Worm (Caenorhabditis elegans) whole organism, L4/young adult: ENCODE measurements around the gene perm-2.

Source experiments
- W03F9.2 ChIP-seq: fragments of 150-350 bp; optimal IDR thresholded peaks from 2 replicates; lab custom pipeline; 2014; ENCODE audit warnings: missing biosample characterization, missing genetic modification characterization
- him-1 ChIP-seq: sonication (generic microtip); optimal IDR thresholded peaks from 2 replicates; lab custom pipeline; 2016; ENCODE audit warnings: missing genotype, missing genetic modification reagents, missing genetic modification characterization, missing compliant biosample characterization

DNA sequence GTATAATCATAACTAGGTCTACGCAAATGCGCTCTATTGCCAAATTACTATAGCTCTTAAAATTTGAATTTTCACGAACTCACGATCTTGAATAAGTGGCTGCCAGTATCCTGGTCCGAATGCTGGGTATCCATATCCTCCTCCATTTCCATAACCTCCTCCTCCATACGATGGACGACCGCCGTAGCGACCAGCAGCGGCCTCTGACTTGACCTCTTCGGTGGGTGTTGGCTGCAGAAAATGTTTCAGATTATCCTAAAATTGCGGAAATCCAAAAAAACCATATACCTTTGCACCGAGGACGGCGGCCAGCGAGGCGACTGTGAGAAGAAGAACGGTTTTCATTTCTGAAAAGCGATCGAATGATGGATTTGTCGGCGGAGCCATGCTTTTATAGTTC is 1.8 kb upstream of the perm-2 start, which contains the start of gene perm-4:
- no peak for TF ChIP-seq W03F9.2
- TF ChIP-seq him-1: no peak
